Worm (Caenorhabditis elegans) whole organism, L2 larva: ENCODE data around the gene mrp-5.
A peak's percentile ranks its signal among the peaks of the same experiment; 100 is the strongest.

Source experiments
- ama-1 ChIP-seq: fragments of 150-350 bp; optimal IDR thresholded peaks from 2 replicates; lab custom pipeline; 2018; ENCODE audit warnings: inconsistent platforms
- lsy-2 ChIP-seq, 2 experiments: fragments of 150-350 bp in 1 of 2; sonication (generic microtip) in 1 of 2; optimal IDR thresholded peaks; 2 replicates each; lab custom pipeline; 2014 to 2017; ENCODE audit warnings: missing biosample characterization in 2 of 2, missing genetic modification characterization in 2 of 2
- nhr-129 ChIP-seq: fragments of 150-350 bp; optimal IDR thresholded peaks from 2 replicates; lab custom pipeline; 2014; ENCODE audit warnings: missing biosample characterization, missing genetic modification characterization
- snpc-4 ChIP-seq: fragments of 150-350 bp; optimal IDR thresholded peaks from 2 replicates; lab custom pipeline; 2014; ENCODE audit warnings: missing biosample characterization, missing genetic modification characterization
- unc-39 ChIP-seq: fragments of 150-350 bp; optimal IDR thresholded peaks from 2 replicates; lab custom pipeline; 2014; ENCODE audit warnings: missing biosample characterization, missing genetic modification characterization
- ztf-11 ChIP-seq: sonication (generic microtip); optimal IDR thresholded peaks from 2 replicates; lab custom pipeline; 2017; ENCODE audit warnings: missing biosample characterization, missing genetic modification characterization

- TF ChIP-seq unc-39 (tag; lab: Kevin White, UChicago) (no peak), lsy-2 (tag; optimal IDR thresholded peaks at IDR 0.05; lab: Kevin White, UChicago) (peak in 1 of 2 experiments; percentile 55), snpc-4 (tag; lab: Kevin White, UChicago) (no peak), ama-1 (lab: Kevin White, UChicago) (no peak), ztf-11 (no peak), nhr-129 (tag; lab: Kevin White, UChicago) (peak; percentile 90)
These were observed 29.5 kb upstream of the mrp-5 start, which contains the start of gene F20D1.3 for ce11 chrX:14975467-14976167.
